Worm (Caenorhabditis elegans) whole organism, mixed stage, embryonic: ENCODE results near the gene coa-4.

Source experiments
- ceh-39 ChIP-seq: fragments of 150-350 bp; optimal IDR thresholded peaks from 2 replicates; lab custom pipeline; 2014; ENCODE audit warnings: missing biosample characterization, missing genetic modification characterization
- cnd-1 ChIP-seq: fragments of 200-800 bp; sonication (Bioruptor generic); optimal IDR thresholded peaks from 2 replicates; lab custom pipeline; 2018; ENCODE audit warnings: mild to moderate bottlenecking, missing genetic modification characterization, missing compliant biosample characterization
- lin-13 ChIP-seq: fragments of 150-350 bp; optimal IDR thresholded peaks from 2 replicates; lab custom pipeline; 2014; ENCODE audit warnings: missing biosample characterization, missing genetic modification characterization
- nhr-12 ChIP-seq: fragments of 150-350 bp; optimal IDR thresholded peaks from 2 replicates; lab custom pipeline; 2014; ENCODE audit warnings: missing biosample characterization, missing genetic modification characterization
- nhr-76 ChIP-seq: sonication (generic microtip); optimal IDR thresholded peaks from 2 replicates; lab custom pipeline; 2017; ENCODE audit warnings: missing biosample characterization, missing genetic modification characterization
- pha-4 ChIP-seq: fragments of 150-350 bp; optimal IDR thresholded peaks from 2 replicates; lab custom pipeline; 2018; ENCODE audit warnings: missing biosample characterization, missing genetic modification reagents, missing genetic modification characterization
- snpc-4 ChIP-seq: fragments of 150-350 bp; optimal IDR thresholded peaks from 2 replicates; lab custom pipeline; 2014; ENCODE audit warnings: missing biosample characterization, missing genetic modification characterization
- sptf-1 ChIP-seq: sonication (generic microtip); optimal IDR thresholded peaks from 2 replicates; lab custom pipeline; 2017; ENCODE audit warnings: mild to moderate bottlenecking, missing genetic modification characterization, moderate library complexity, missing compliant biosample characterization
- unc-39 ChIP-seq: fragments of 150-350 bp; optimal IDR thresholded peaks from 2 replicates; lab custom pipeline; 2014; ENCODE audit warnings: missing biosample characterization, missing genetic modification characterization
- ztf-11 ChIP-seq: fragments of 150-350 bp; optimal IDR thresholded peaks from 2 replicates; lab custom pipeline; 2014; ENCODE audit warnings: missing biosample characterization, missing genetic modification characterization

- TF ChIP-seq lin-13 (no peak), pha-4 (tag; lab: Kevin White, UChicago) (no peak), sptf-1 (tag; lab: Kevin White, UChicago) (no peak), ztf-11 (no peak), nhr-76 (tag; lab: Kevin White, UChicago) (no peak), nhr-12 (tag; lab: Kevin White, UChicago) (no peak), ceh-39 (tag; lab: Kevin White, UChicago) (no peak), cnd-1 (tag; lab: Kevin White, UChicago) (no peak), snpc-4 (no peak), unc-39 (tag; lab: Kevin White, UChicago) (no peak)
These were observed 45.7 kb upstream of the coa-4 start, which contains the start of gene C10C5.5 for ce11 chrIV:9381136-9381535.
